Fruit fly (Drosophila melanogaster) whole organism, embryonic: ENCODE measurements around the gene SrpRbeta.

Experiments
- Bgb ChIP-seq: fragments of 200-800 bp; sonication (Bioruptor generic); IDR thresholded peaks from 2 replicates; pipeline ENCODE4 v1.3.6; 2022; ENCODE audit warnings: missing biosample characterization, missing genetic modification characterization; ENCODE audit not compliant: partially characterized antibody
- CG10543 ChIP-seq: fragments of 200-800 bp; sonication (Bioruptor generic); optimal IDR thresholded peaks from 3 replicates; lab custom pipeline; 2017; ENCODE audit warnings: missing biosample characterization, mild to moderate bottlenecking, missing genetic modification characterization, moderate library complexity
- CG13287 ChIP-seq: fragments of 200-800 bp; sonication (Bioruptor generic); IDR thresholded peaks from 2 replicates; pipeline ENCODE4 v1.3.6; 2022; ENCODE audit warnings: missing biosample characterization, missing genetic modification characterization; ENCODE audit not compliant: partially characterized antibody
- CG16813 ChIP-seq: fragments of 200-800 bp; sonication (Bioruptor generic); IDR thresholded peaks from 3 replicates; pipeline ENCODE4 v1.3.6; 2022; ENCODE audit warnings: missing biosample characterization, missing genetic modification characterization; ENCODE audit not compliant: partially characterized antibody
- CG1792 ChIP-seq: fragments of 200-800 bp; sonication (Bioruptor generic); optimal IDR thresholded peaks from 2 replicates; lab custom pipeline; 2016; ENCODE audit warnings: missing biosample characterization, missing genetic modification characterization
- CG18599 ChIP-seq: fragments of 200-800 bp; sonication (Bioruptor generic); optimal IDR thresholded peaks from 3 replicates; lab custom pipeline; 2017; ENCODE audit warnings: missing biosample characterization, missing genetic modification characterization, mild to moderate bottlenecking, moderate library complexity, missing genetic modification reagents
- CG18764 ChIP-seq: fragments of 200-800 bp; sonication (Bioruptor generic); optimal IDR thresholded peaks from 3 replicates; lab custom pipeline; 2016; ENCODE audit warnings: missing biosample characterization, missing genetic modification characterization
- CG2199 ChIP-seq: fragments of 200-800 bp; sonication (Bioruptor generic); IDR thresholded peaks from 3 replicates; pipeline ENCODE4 v1.3.6; 2022; ENCODE audit warnings: missing biosample characterization, missing genetic modification characterization
- CG4617 ChIP-seq: fragments of 200-800 bp; sonication (Bioruptor generic); optimal IDR thresholded peaks from 3 replicates; lab custom pipeline; 2016; ENCODE audit warnings: missing biosample characterization, missing genetic modification characterization, borderline replicate concordance
- CG9215 ChIP-seq: fragments of 200-800 bp; sonication (Bioruptor generic); IDR thresholded peaks from 2 replicates; pipeline ENCODE4 v1.3.6; 2022; ENCODE audit warnings: missing biosample characterization, missing genetic modification characterization
- CHES-1-like ChIP-seq: fragments of 200-800 bp; sonication (Bioruptor generic); optimal IDR thresholded peaks from 2 replicates; lab custom pipeline; 2016; ENCODE audit warnings: missing biosample characterization, missing genetic modification characterization
- D19A ChIP-seq: fragments of 200-800 bp; optimal IDR thresholded peaks from 3 replicates; lab custom pipeline; 2019; ENCODE audit warnings: missing biosample characterization, mild to moderate bottlenecking, missing genetic modification characterization, moderate library complexity
- Drgx ChIP-seq: fragments of 200-800 bp; sonication (Bioruptor generic); IDR thresholded peaks from 2 replicates; pipeline ENCODE4 v1.3.6; 2022; ENCODE audit warnings: missing biosample characterization, missing genetic modification characterization
- Ets97D ChIP-seq: fragments of 200-800 bp; sonication (Bioruptor generic); optimal IDR thresholded peaks from 3 replicates; lab custom pipeline; 2016; ENCODE audit warnings: missing biosample characterization, missing genetic modification characterization
- GATAe ChIP-seq: fragments of 200-800 bp; sonication (Bioruptor generic); conservative IDR thresholded peaks from 2 replicates; pipeline ENCODE4 v1.3.6; 2022; ENCODE audit warnings: missing biosample characterization, missing genetic modification characterization
- HmgD ChIP-seq: fragments of 200-800 bp; sonication (Bioruptor generic); optimal IDR thresholded peaks from 3 replicates; lab custom pipeline; 2016; ENCODE audit warnings: missing biosample characterization, missing genetic modification characterization
- Hmr ChIP-seq: fragments of 200-800 bp; sonication (Bioruptor generic); optimal IDR thresholded peaks from 3 replicates; lab custom pipeline; 2017; ENCODE audit warnings: mild to moderate bottlenecking, missing biosample characterization, missing genetic modification reagents, missing genetic modification characterization
- Nf-YC ChIP-seq: fragments of 200-800 bp; optimal IDR thresholded peaks from 3 replicates; lab custom pipeline; 2019; ENCODE audit warnings: missing biosample characterization, mild to moderate bottlenecking, missing genetic modification characterization, moderate library complexity
- Sry-β ChIP-seq: fragments of 200-800 bp; sonication (Bioruptor generic); optimal IDR thresholded peaks from 2 replicates; lab custom pipeline; 2018; ENCODE audit warnings: missing biosample characterization, mild to moderate bottlenecking, missing genetic modification characterization, moderate library complexity
- Tbp ChIP-seq: fragments of >200 bp; optimal IDR thresholded peaks from 2 replicates; lab custom pipeline; 2018; ENCODE audit warnings: missing biosample characterization, missing genetic modification characterization
- Xbp1 ChIP-seq: fragments of 200-800 bp; sonication (Bioruptor generic); optimal IDR thresholded peaks from 3 replicates; lab custom pipeline; 2016; ENCODE audit warnings: missing biosample characterization, mild to moderate bottlenecking, missing genetic modification characterization
- aop ChIP-seq: fragments of 200-800 bp; sonication (Bioruptor generic); IDR thresholded peaks from 2 replicates; pipeline ENCODE4 v1.3.6; 2022; ENCODE audit warnings: missing biosample characterization, missing genetic modification characterization
- bcd ChIP-seq: fragments of 200-800 bp; sonication (Bioruptor generic); optimal IDR thresholded peaks from 2 replicates; lab custom pipeline; 2017; ENCODE audit warnings: missing biosample characterization, mild to moderate bottlenecking, missing genetic modification characterization
- bigmax ChIP-seq: fragments of 200-800 bp; sonication (Bioruptor generic); optimal IDR thresholded peaks from 2 replicates; lab custom pipeline; 2018; ENCODE audit warnings: missing biosample characterization, mild to moderate bottlenecking, missing genetic modification characterization
- cad ChIP-seq: fragments of >200 bp; optimal IDR thresholded peaks from 2 replicates; lab custom pipeline; 2017; ENCODE audit warnings: missing biosample characterization, missing genetic modification characterization
- cas ChIP-seq: fragments of 200-800 bp; sonication (Bioruptor generic); IDR thresholded peaks from 2 replicates; pipeline ENCODE4 v1.3.6; 2022; ENCODE audit warnings: missing biosample characterization, missing genetic modification characterization
- chm ChIP-seq: fragments of 200-800 bp; sonication (Bioruptor generic); IDR thresholded peaks from 2 replicates; pipeline ENCODE4 v1.3.6; 2022; ENCODE audit warnings: missing biosample characterization, missing genetic modification characterization
- ems ChIP-seq: fragments of 200-800 bp; sonication (Bioruptor generic); optimal IDR thresholded peaks from 3 replicates; lab custom pipeline; 2016; ENCODE audit warnings: missing biosample characterization, missing genetic modification characterization
- gcm2 ChIP-seq: fragments of 200-800 bp; sonication (Bioruptor generic); optimal IDR thresholded peaks from 2 replicates; lab custom pipeline; 2016; ENCODE audit warnings: missing biosample characterization, missing genetic modification characterization
- ham ChIP-seq: fragments of 200-800 bp; sonication (Bioruptor generic); IDR thresholded peaks from 2 replicates; pipeline ENCODE4 v1.3.6; 2022; ENCODE audit warnings: missing biosample characterization, missing genetic modification characterization
- hbn ChIP-seq: fragments of 200-800 bp; sonication (Bioruptor generic); IDR thresholded peaks from 2 replicates; pipeline ENCODE4 v1.3.6; 2022; ENCODE audit warnings: missing biosample characterization, missing genetic modification characterization; ENCODE audit not compliant: partially characterized antibody
- hkb ChIP-seq, 2 experiments: fragments of 200-800 bp in 1 of 2; fragments of >200 bp in 1 of 2; sonication (Bioruptor generic) in 1 of 2; IDR thresholded peaks in 1 of 2; optimal IDR thresholded peaks in 1 of 2; 2 replicates each; pipeline versions ENCODE4 v1.3.6 to Lab custom; 2017 to 2022; ENCODE audit warnings: missing biosample characterization in 1 of 2, missing genetic modification characterization in 1 of 2
- jumu ChIP-seq: fragments of 200-800 bp; sonication (Bioruptor generic); optimal IDR thresholded peaks from 3 replicates; lab custom pipeline; 2016; ENCODE audit warnings: missing biosample characterization, missing genetic modification characterization
- kni ChIP-seq: fragments of 200-800 bp; sonication (Bioruptor generic); optimal IDR thresholded peaks from 3 replicates; lab custom pipeline; 2017; ENCODE audit warnings: mild to moderate bottlenecking, missing biosample characterization, missing genetic modification reagents, missing genetic modification characterization
- knrl ChIP-seq: fragments of 200-800 bp; sonication (Bioruptor generic); IDR thresholded peaks from 3 replicates; pipeline ENCODE4 v1.3.6; 2022; ENCODE audit warnings: missing biosample characterization, missing genetic modification characterization; ENCODE audit not compliant: partially characterized antibody
- lola ChIP-seq, 3 experiments: fragments of >200 bp in 2 of 3; fragments of 200-800 bp in 1 of 3; sonication (Bioruptor generic) in 1 of 3; optimal IDR thresholded peaks; 2 replicates each; lab custom pipeline; 2017 to 2019; ENCODE audit warnings: missing biosample characterization in 3 of 3, missing genetic modification characterization in 3 of 3, mild to moderate bottlenecking in 1 of 3, moderate library complexity in 1 of 3
- nerfin-2 ChIP-seq: fragments of 200-800 bp; sonication (Bioruptor generic); IDR thresholded peaks from 2 replicates; pipeline ENCODE4 v1.3.6; 2022; ENCODE audit warnings: missing biosample characterization, missing genetic modification characterization; ENCODE audit not compliant: partially characterized antibody
- p53 ChIP-seq: fragments of 200-800 bp; sonication (Bioruptor generic); optimal IDR thresholded peaks from 2 replicates; lab custom pipeline; 2016; ENCODE audit warnings: missing biosample characterization, missing genetic modification characterization
- pb ChIP-seq: fragments of 200-800 bp; sonication (Bioruptor generic); optimal IDR thresholded peaks from 3 replicates; lab custom pipeline; 2016; ENCODE audit warnings: missing biosample characterization, missing genetic modification characterization
- rib ChIP-seq: fragments of 200-800 bp; sonication (Bioruptor generic); IDR thresholded peaks from 2 replicates; pipeline ENCODE4 v1.3.6; 2022; ENCODE audit warnings: missing biosample characterization, missing genetic modification characterization
- salm ChIP-seq: fragments of 200-800 bp; sonication (Bioruptor generic); optimal IDR thresholded peaks from 2 replicates; lab custom pipeline; 2018; ENCODE audit warnings: missing biosample characterization, mild to moderate bottlenecking, missing genetic modification characterization
- sim ChIP-seq: fragments of 200-800 bp; sonication (Bioruptor generic); IDR thresholded peaks from 2 replicates; pipeline ENCODE4 v1.3.6; 2022; ENCODE audit warnings: missing biosample characterization, missing genetic modification characterization
- sisA ChIP-seq: fragments of 200-800 bp; sonication (Bioruptor generic); IDR thresholded peaks from 2 replicates; pipeline ENCODE4 v1.3.6; 2022; ENCODE audit warnings: missing biosample characterization, missing genetic modification characterization
- slbo ChIP-seq: fragments of 200-800 bp; sonication (Bioruptor generic); IDR thresholded peaks from 2 replicates; pipeline ENCODE4 v1.3.6; 2022; ENCODE audit warnings: missing biosample characterization, missing genetic modification characterization
- slp2 ChIP-seq: fragments of 200-800 bp; sonication (Bioruptor generic); optimal IDR thresholded peaks from 2 replicates; lab custom pipeline; 2016; ENCODE audit warnings: missing biosample characterization, missing genetic modification characterization
- so ChIP-seq: fragments of 200-800 bp; sonication (Bioruptor generic); IDR thresholded peaks from 3 replicates; pipeline ENCODE4 v1.3.6; 2022; ENCODE audit warnings: missing biosample characterization, missing genetic modification characterization
- sob ChIP-seq: fragments of 200-800 bp; sonication (Bioruptor generic); IDR thresholded peaks from 2 replicates; pipeline ENCODE4 v1.3.6; 2022; ENCODE audit warnings: missing biosample characterization, missing genetic modification characterization
- sug ChIP-seq: fragments of 200-800 bp; optimal IDR thresholded peaks from 2 replicates; lab custom pipeline; 2019; ENCODE audit warnings: missing biosample characterization, mild to moderate bottlenecking, missing genetic modification characterization, moderate library complexity
- trem ChIP-seq: fragments of 200-800 bp; optimal IDR thresholded peaks from 3 replicates; lab custom pipeline; 2019; ENCODE audit warnings: missing biosample characterization, mild to moderate bottlenecking, missing genetic modification characterization, moderate library complexity

SrpRbeta gene

dm6 chr3L:8704713-8705412 lies 15.2 kb downstream of the SrpRbeta start (continued):
- TF ChIP-seq GATAe (GFP tag; lab: Robert Waterston, UW): peak; percentile 59; the same call in 1 of the 2 replicates
- TF ChIP-seq sim (GFP tag; lab: Robert Waterston, UW): no peak
- TF ChIP-seq D19A (tag; lab: Kevin White, UChicago): peak; percentile 6
- no peak for TF ChIP-seq sisA (GFP tag; lab: Robert Waterston, UW)
- TF ChIP-seq so (GFP tag; lab: Robert Waterston, UW): no peak
- no peak for TF ChIP-seq cas (GFP tag; lab: Robert Waterston, UW)
- 0 out of 2 replicates have a peak, but pooled peaks have one; percentile 5 for TF ChIP-seq Bgb
- TF ChIP-seq HmgD (GFP tag; lab: Kevin White, UChicago): no peak
- TF ChIP-seq Sry-β (GFP tag; lab: Kevin White, UChicago): no peak
- TF ChIP-seq slbo (GFP tag; lab: Robert Waterston, UW): peak; percentile 25; the same call in 1 of the 2 replicates
- no peak for TF ChIP-seq Tbp (GFP tag; lab: Kevin White, UChicago)
- no peak for TF ChIP-seq hkb (optimal IDR thresholded peaks at IDR 0.05; lab: Kevin White, UChicago)
- no peak for TF ChIP-seq hkb (GFP tag; IDR thresholded peaks at IDR 0.05; lab: Robert Waterston, UW)
- TF ChIP-seq knrl: no peak
- TF ChIP-seq sug (tag; lab: Kevin White, UChicago): peak; percentile 99
- no peak for TF ChIP-seq CG4617 (GFP tag; lab: Kevin White, UChicago)
- TF ChIP-seq ems (GFP tag; lab: Kevin White, UChicago): no peak
- no peak for TF ChIP-seq bigmax
- TF ChIP-seq salm: peak; percentile 41
- no peak for TF ChIP-seq Ets97D (GFP tag; lab: Kevin White, UChicago)
- TF ChIP-seq CG18599 (GFP tag; lab: Kevin White, UChicago): peak; percentile 46
- peak; percentile 61 for TF ChIP-seq Nf-YC
- no peak for TF ChIP-seq trem (tag; lab: Kevin White, UChicago)
- no peak for TF ChIP-seq kni (GFP tag; lab: Kevin White, UChicago)
- TF ChIP-seq CG2199 (GFP tag; lab: Robert Waterston, UW): no peak
- TF ChIP-seq rib (GFP tag; lab: Robert Waterston, UW): peak; percentile 32; the same call in 1 of the 2 replicates
- TF ChIP-seq chm (GFP tag; lab: Robert Waterston, UW): peak; percentile 9; the same call in 1 of the 2 replicates
- no peak for TF ChIP-seq CG1792 (GFP tag; lab: Kevin White, UChicago)
- TF ChIP-seq ham (GFP tag; lab: Robert Waterston, UW): no peak
- no peak for TF ChIP-seq gcm2
- no peak for TF ChIP-seq Drgx
- TF ChIP-seq slp2 (GFP tag; lab: Kevin White, UChicago): no peak
- TF ChIP-seq hbn: no peak
- no peak for TF ChIP-seq CHES-1-like (GFP tag; lab: Kevin White, UChicago)
- TF ChIP-seq CG18764: no peak
- TF ChIP-seq aop (GFP tag; lab: Robert Waterston, UW): no peak
- no peak for TF ChIP-seq jumu (GFP tag; lab: Kevin White, UChicago)
- TF ChIP-seq Xbp1: no peak
- no peak for TF ChIP-seq bcd (GFP tag; lab: Kevin White, UChicago)
- no peak for TF ChIP-seq nerfin-2 (GFP tag; lab: Robert Waterston, UW)
- no peak for TF ChIP-seq pb (GFP tag; lab: Kevin White, UChicago)
- no peak for TF ChIP-seq CG13287
- TF ChIP-seq p53 (GFP tag; lab: Kevin White, UChicago): no peak
- peak; percentile 41 for TF ChIP-seq Hmr
- no peak for TF ChIP-seq cad (GFP tag; lab: Kevin White, UChicago)
- no peak for TF ChIP-seq CG16813 (GFP tag; lab: Robert Waterston, UW)
- no peak for TF ChIP-seq lola (GFP tag; optimal IDR thresholded peaks at IDR 0.05; lab: Kevin White, UChicago)
- TF ChIP-seq CG9215: no peak
- peak; percentile 85 for TF ChIP-seq CG10543 (GFP tag; lab: Kevin White, UChicago)
- TF ChIP-seq sob (GFP tag; lab: Robert Waterston, UW): 0 out of 2 replicates have a peak, but pooled peaks have one; percentile 19
